Worm (Caenorhabditis elegans) whole organism, L1 larva: ENCODE results near the gene npa-1.

Source experiments
- hpl-2 ChIP-seq: fragments of 150-350 bp; optimal IDR thresholded peaks from 2 replicates; lab custom pipeline; 2014; ENCODE audit warnings: missing biosample characterization, missing genetic modification reagents, missing genetic modification characterization
- lsy-2 ChIP-seq, 2 experiments: fragments of 150-350 bp; optimal IDR thresholded peaks; 2 replicates each; lab custom pipeline; 2014; ENCODE audit warnings: missing biosample characterization in 2 of 2, missing genetic modification characterization in 2 of 2
- nhr-12 ChIP-seq: sonication (generic microtip); optimal IDR thresholded peaks from 2 replicates; lab custom pipeline; 2017; ENCODE audit warnings: missing biosample characterization, missing genetic modification characterization
- ztf-11 ChIP-seq, 2 experiments: sonication (generic microtip); optimal IDR thresholded peaks; 2 replicates each; lab custom pipeline; 2016 to 2017; ENCODE audit warnings: missing genetic modification characterization in 2 of 2, missing biosample characterization in 1 of 2, missing compliant biosample characterization in 1 of 2

- TF ChIP-seq lsy-2 (tag; optimal IDR thresholded peaks at IDR 0.05; lab: Kevin White, UChicago) (no peak), ztf-11 (tag; optimal IDR thresholded peaks at IDR 0.05; lab: Kevin White, UChicago) (no peak), hpl-2 (GFP tag; lab: Kevin White, UChicago) (no peak), nhr-12 (tag; lab: Kevin White, UChicago) (no peak)
These were observed 22.5 kb upstream of the npa-1 start, which contains the start of gene txt-17 for ce11 chrV:7053100-7053499.
